Fruit fly (Drosophila melanogaster) whole organism, prepupa: ENCODE results near the gene Notum.
A peak's percentile ranks its signal among the peaks of the same experiment; 100 is the strongest.

ENCODE experiments used
- Blimp-1 ChIP-seq: fragments of 200-800 bp; sonication (Bioruptor generic); optimal IDR thresholded peaks from 3 replicates; lab custom pipeline; 2017; ENCODE audit warnings: missing biosample characterization, missing genetic modification characterization, mild to moderate bottlenecking, moderate library complexity, missing genetic modification reagents
- CG10631 ChIP-seq: fragments of 200-800 bp; sonication (Bioruptor generic); optimal IDR thresholded peaks from 2 replicates; lab custom pipeline; 2016; ENCODE audit warnings: missing biosample characterization, missing genetic modification characterization
- CG10669 ChIP-seq: fragments of 200-800 bp; sonication (Bioruptor generic); optimal IDR thresholded peaks from 3 replicates; lab custom pipeline; 2018; ENCODE audit warnings: missing biosample characterization, mild to moderate bottlenecking, missing genetic modification characterization, moderate library complexity
- CG11294 ChIP-seq: fragments of 200-800 bp; sonication (Bioruptor generic); IDR thresholded peaks from 2 replicates; pipeline ENCODE4 v1.3.6; 2022; ENCODE audit warnings: missing biosample characterization, missing genetic modification characterization
- CG15336 ChIP-seq: fragments of 200-800 bp; sonication (Bioruptor generic); IDR thresholded peaks from 2 replicates; pipeline ENCODE4 v1.3.6; 2022; ENCODE audit warnings: missing biosample characterization, missing genetic modification characterization
- CG31627 ChIP-seq: fragments of 200-800 bp; sonication (Bioruptor generic); optimal IDR thresholded peaks from 3 replicates; lab custom pipeline; 2016; ENCODE audit warnings: missing biosample characterization, missing genetic modification characterization
- CG32006 ChIP-seq: fragments of 200-800 bp; sonication (Bioruptor generic); optimal IDR thresholded peaks from 3 replicates; lab custom pipeline; 2017; ENCODE audit warnings: missing biosample characterization, mild to moderate bottlenecking, missing genetic modification characterization
- CG34406 ChIP-seq: fragments of 200-800 bp; sonication (Bioruptor generic); optimal IDR thresholded peaks from 3 replicates; lab custom pipeline; 2016; ENCODE audit warnings: missing biosample characterization, missing genetic modification characterization
- CG3919 ChIP-seq: fragments of 200-800 bp; sonication (Bioruptor generic); optimal IDR thresholded peaks from 3 replicates; lab custom pipeline; 2016; ENCODE audit warnings: missing biosample characterization, missing genetic modification characterization
- CG4318 ChIP-seq: fragments of 200-800 bp; sonication (Bioruptor generic); optimal IDR thresholded peaks from 3 replicates; lab custom pipeline; 2017; ENCODE audit warnings: missing biosample characterization, mild to moderate bottlenecking, missing genetic modification characterization
- CG6163 ChIP-seq: fragments of 200-800 bp; sonication (Bioruptor generic); IDR thresholded peaks from 3 replicates; pipeline ENCODE4 v1.3.6; 2022; ENCODE audit warnings: missing biosample characterization, missing genetic modification characterization
- CG6276 ChIP-seq: fragments of 200-800 bp; sonication (Bioruptor generic); optimal IDR thresholded peaks from 2 replicates; lab custom pipeline; 2017; ENCODE audit warnings: missing biosample characterization, mild to moderate bottlenecking, missing genetic modification characterization
- CG6792 ChIP-seq: fragments of 200-800 bp; sonication (Bioruptor generic); optimal IDR thresholded peaks from 3 replicates; lab custom pipeline; 2016; ENCODE audit warnings: missing biosample characterization, missing genetic modification characterization
- CG6808 ChIP-seq: fragments of 200-800 bp; sonication (Bioruptor generic); optimal IDR thresholded peaks from 3 replicates; lab custom pipeline; 2017; ENCODE audit warnings: missing biosample characterization, missing genetic modification characterization, mild to moderate bottlenecking, moderate library complexity, missing genetic modification reagents
- CG8319 ChIP-seq: fragments of 200-800 bp; sonication (Bioruptor generic); optimal IDR thresholded peaks from 3 replicates; lab custom pipeline; 2016; ENCODE audit warnings: missing biosample characterization, missing genetic modification characterization
- Eip75B ChIP-seq: fragments of 200-800 bp; sonication (Bioruptor generic); optimal IDR thresholded peaks from 3 replicates; lab custom pipeline; 2016; ENCODE audit warnings: missing biosample characterization, missing genetic modification characterization
- Eip78C ChIP-seq: fragments of 200-800 bp; sonication (Bioruptor generic); peaks from one replicate; lab custom pipeline; 2016; ENCODE audit warnings: missing biosample characterization, missing genetic modification characterization
- Ets21C ChIP-seq: fragments of 200-800 bp; sonication (Bioruptor generic); optimal IDR thresholded peaks from 3 replicates; lab custom pipeline; 2016; ENCODE audit warnings: missing biosample characterization, missing genetic modification characterization
- Hr39 ChIP-seq: fragments of 200-800 bp; sonication (Bioruptor generic); optimal IDR thresholded peaks from 2 replicates; lab custom pipeline; 2016; ENCODE audit warnings: missing biosample characterization, missing genetic modification characterization
- Hr4 ChIP-seq: fragments of 200-800 bp; sonication (Bioruptor generic); optimal IDR thresholded peaks from 3 replicates; lab custom pipeline; 2016; ENCODE audit warnings: missing biosample characterization, missing genetic modification characterization
- Met ChIP-seq: fragments of 200-800 bp; sonication (Bioruptor generic); optimal IDR thresholded peaks from 3 replicates; lab custom pipeline; 2016; ENCODE audit warnings: missing biosample characterization, missing genetic modification characterization
- OdsH ChIP-seq: fragments of 200-800 bp; sonication (Bioruptor generic); optimal IDR thresholded peaks from 3 replicates; lab custom pipeline; 2016; ENCODE audit warnings: missing biosample characterization, missing genetic modification characterization
- Smox ChIP-seq: fragments of 200-800 bp; sonication (Bioruptor generic); optimal IDR thresholded peaks from 3 replicates; lab custom pipeline; 2016; ENCODE audit warnings: missing biosample characterization, missing genetic modification characterization
- Sox102F ChIP-seq: fragments of 200-800 bp; sonication (Bioruptor generic); optimal IDR thresholded peaks from 2 replicates; lab custom pipeline; 2016; ENCODE audit warnings: missing biosample characterization, mild to moderate bottlenecking, missing genetic modification characterization
- Sox14 ChIP-seq: fragments of 200-800 bp; sonication (Bioruptor generic); optimal IDR thresholded peaks from 3 replicates; lab custom pipeline; 2016; ENCODE audit warnings: missing biosample characterization, missing genetic modification characterization
- achi ChIP-seq: fragments of 200-800 bp; sonication (Bioruptor generic); optimal IDR thresholded peaks from 3 replicates; lab custom pipeline; 2016; ENCODE audit warnings: missing biosample characterization, missing genetic modification characterization
- acj6 ChIP-seq: fragments of 200-800 bp; sonication (Bioruptor generic); optimal IDR thresholded peaks from 3 replicates; lab custom pipeline; 2016; ENCODE audit warnings: missing biosample characterization, missing genetic modification characterization
- cyc ChIP-seq: fragments of 200-800 bp; sonication (Bioruptor generic); optimal IDR thresholded peaks from 3 replicates; lab custom pipeline; 2016; ENCODE audit warnings: missing biosample characterization, missing genetic modification characterization
- dac ChIP-seq: fragments of 200-800 bp; sonication (Bioruptor generic); optimal IDR thresholded peaks from 2 replicates; lab custom pipeline; 2017; ENCODE audit warnings: missing biosample characterization, mild to moderate bottlenecking, missing genetic modification characterization
- eg ChIP-seq: fragments of 200-800 bp; sonication (Bioruptor generic); IDR thresholded peaks from 3 replicates; pipeline ENCODE4 v1.3.6; 2022; ENCODE audit warnings: missing biosample characterization, missing genetic modification characterization
- esn ChIP-seq: fragments of 200-800 bp; sonication (Bioruptor generic); optimal IDR thresholded peaks from 2 replicates; lab custom pipeline; 2016; ENCODE audit warnings: missing biosample characterization, mild to moderate bottlenecking, missing genetic modification characterization, moderate library complexity
- fd59A ChIP-seq: fragments of 200-800 bp; sonication (Bioruptor generic); optimal IDR thresholded peaks from 2 replicates; lab custom pipeline; 2017; ENCODE audit warnings: missing biosample characterization, mild to moderate bottlenecking, missing genetic modification characterization, missing genetic modification reagents
- fd85E ChIP-seq: fragments of 200-800 bp; sonication (Bioruptor generic); optimal IDR thresholded peaks from 3 replicates; lab custom pipeline; 2016; ENCODE audit warnings: missing biosample characterization, missing genetic modification characterization
- fkh ChIP-seq: fragments of 200-800 bp; sonication (Bioruptor generic); optimal IDR thresholded peaks from 3 replicates; lab custom pipeline; 2017; ENCODE audit warnings: missing biosample characterization, mild to moderate bottlenecking, missing genetic modification characterization, moderate library complexity
- lz ChIP-seq: fragments of 200-800 bp; sonication (Bioruptor generic); optimal IDR thresholded peaks from 3 replicates; lab custom pipeline; 2016; ENCODE audit warnings: missing biosample characterization, missing genetic modification characterization
- pdm3 ChIP-seq: fragments of 200-800 bp; sonication (Bioruptor generic); optimal IDR thresholded peaks from 3 replicates; lab custom pipeline; 2016; ENCODE audit warnings: missing biosample characterization, missing genetic modification characterization
- salr ChIP-seq, 2 experiments: fragments of 200-800 bp; sonication (Bioruptor generic); optimal IDR thresholded peaks; 3 replicates each; lab custom pipeline; 2016 to 2018; ENCODE audit warnings: missing biosample characterization in 2 of 2, missing genetic modification characterization in 2 of 2, mild to moderate bottlenecking in 1 of 2
- svp ChIP-seq: fragments of 200-800 bp; sonication (Bioruptor generic); peaks from one replicate; lab custom pipeline; 2016; ENCODE audit warnings: missing biosample characterization, missing genetic modification characterization
- topi ChIP-seq: fragments of 200-800 bp; sonication (Bioruptor generic); optimal IDR thresholded peaks from 3 replicates; lab custom pipeline; 2016; ENCODE audit warnings: missing biosample characterization, missing genetic modification characterization

The Notum gene

DNA sequence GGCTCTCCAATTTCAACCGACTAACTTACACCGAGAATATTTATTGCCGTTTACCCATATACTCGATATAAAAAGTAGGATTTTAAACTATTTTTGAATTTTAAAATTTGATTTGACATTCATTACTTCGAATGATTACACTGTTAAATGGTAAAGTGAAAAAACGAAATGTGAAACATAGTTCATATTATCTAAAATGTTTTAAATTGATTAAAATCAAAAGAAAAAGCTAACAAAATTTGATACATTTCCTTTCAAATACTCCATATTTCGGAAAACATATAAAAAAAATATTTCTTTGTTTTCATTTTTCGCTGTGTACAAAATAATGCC, 5.1 kb upstream of the Notum start:
- TF ChIP-seq topi (GFP tag; lab: Kevin White, UChicago) (peak; percentile 41), svp (GFP tag; lab: Kevin White, UChicago) (peak; percentile 70), CG3919 (peak; percentile 5), fkh (GFP tag; lab: Kevin White, UChicago) (no peak), Hr4 (GFP tag; lab: Kevin White, UChicago) (no peak), CG15336 (0 out of 2 replicates have a peak, but pooled peaks have one; percentile 14), salr (GFP tag; optimal IDR thresholded peaks at IDR 0.05; lab: Kevin White, UChicago) (no peak), Met (GFP tag; lab: Kevin White, UChicago) (peak; percentile 6), CG32006 (GFP tag; lab: Kevin White, UChicago) (peak; percentile 14), Eip78C (GFP tag; lab: Kevin White, UChicago) (peak; percentile 49), esn (GFP tag; lab: Kevin White, UChicago) (peak; percentile 36)

DNA sequence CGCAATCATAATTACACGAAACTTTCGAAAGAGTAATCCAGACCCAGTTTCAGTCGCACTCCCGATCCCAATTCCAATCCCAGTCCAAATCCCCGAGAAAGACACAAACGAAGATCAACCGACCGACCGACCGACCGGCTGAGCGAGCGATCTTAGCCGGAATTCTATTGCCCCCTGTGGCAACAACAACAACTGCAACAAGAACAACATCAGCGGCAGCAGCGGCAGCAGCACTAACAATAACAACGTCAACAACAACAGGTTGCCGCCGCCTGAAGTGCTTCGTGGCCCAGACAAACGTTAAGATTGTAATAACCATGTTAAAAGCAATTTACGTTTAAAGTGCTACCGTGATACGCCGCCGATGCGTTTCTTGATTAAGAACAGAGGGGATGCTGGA, 4.6 kb upstream of the Notum start:
- TF ChIP-seq CG6163 (no peak), lz (GFP tag; lab: Kevin White, UChicago) (no peak), dac (GFP tag; lab: Kevin White, UChicago) (no peak), CG4318 (GFP tag; lab: Kevin White, UChicago) (no peak), CG11294 (GFP tag; lab: Robert Waterston, UW) (no peak), topi (GFP tag; lab: Kevin White, UChicago) (no peak), Hr39 (GFP tag; lab: Kevin White, UChicago) (no peak), Blimp-1 (GFP tag; lab: Kevin White, UChicago) (no peak), CG10631 (GFP tag; lab: Kevin White, UChicago) (no peak), Eip78C (GFP tag; lab: Kevin White, UChicago) (no peak)

DNA sequence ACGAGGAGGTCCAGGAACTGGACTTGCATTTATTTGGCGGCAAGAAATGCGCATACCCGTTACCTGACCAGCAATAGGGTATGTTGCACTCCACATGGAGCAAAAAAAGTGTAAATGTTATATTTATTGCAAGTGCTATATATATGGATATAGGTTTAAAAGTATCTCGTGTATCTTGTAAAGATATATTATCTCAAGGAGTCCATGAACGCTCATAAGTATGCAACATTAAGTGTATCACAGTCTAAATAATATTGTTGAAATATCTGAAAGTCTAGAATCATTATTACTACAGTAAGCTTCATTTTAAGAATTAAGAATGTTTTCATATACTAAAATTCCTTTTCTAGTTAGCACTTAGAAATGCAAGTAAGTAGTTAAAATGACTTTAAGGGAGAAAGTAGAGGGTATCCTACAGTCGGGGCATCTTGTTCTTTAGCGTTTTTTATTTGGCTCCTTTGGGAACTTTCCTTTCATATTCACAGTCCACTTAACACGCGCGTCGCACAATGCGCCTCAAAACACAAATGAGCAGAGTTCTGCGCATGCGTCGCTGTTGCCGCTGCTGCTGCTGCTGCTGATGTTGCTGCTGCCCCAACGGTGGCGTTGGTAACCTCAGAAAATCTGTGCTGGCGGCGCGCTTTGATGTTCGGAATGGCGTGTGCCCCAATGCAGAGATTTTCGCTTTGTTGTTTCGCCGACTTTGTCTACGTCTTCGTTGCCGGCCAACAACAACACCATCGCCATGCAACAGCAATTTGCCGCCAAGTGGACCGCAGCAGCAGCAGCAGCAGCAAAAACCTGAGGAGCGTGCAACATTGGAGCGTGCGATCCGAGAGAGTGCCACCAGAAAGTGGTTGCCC, 3.9 kb upstream of the Notum start:
- TF ChIP-seq CG3919 (peak; percentile 55), achi (GFP tag; lab: Kevin White, UChicago) (peak; percentile 9), CG34406 (GFP tag; lab: Kevin White, UChicago) (peak; percentile 22), topi (GFP tag; lab: Kevin White, UChicago) (peak; percentile 67), eg (GFP tag; lab: Robert Waterston, UW) (0 out of 3 replicates have a peak, but pooled peaks have one; percentile 27), lz (GFP tag; lab: Kevin White, UChicago) (peak; percentile 23), Eip78C (GFP tag; lab: Kevin White, UChicago) (peak; percentile 84), CG31627 (GFP tag; lab: Kevin White, UChicago) (peak; percentile 41), esn (GFP tag; lab: Kevin White, UChicago) (peak; percentile 61), dac (GFP tag; lab: Kevin White, UChicago) (no peak), CG4318 (GFP tag; lab: Kevin White, UChicago) (peak; percentile 21), salr (GFP tag; optimal IDR thresholded peaks at IDR 0.05; lab: Kevin White, UChicago) (peak in 1 of 2 experiments; percentile 44), OdsH (peak; percentile 39), CG6163 (no peak), Smox (GFP tag; lab: Kevin White, UChicago) (peak; percentile 55), Sox14 (GFP tag; lab: Kevin White, UChicago) (peak; percentile 51), fd59A (no peak), CG10669 (GFP tag; lab: Kevin White, UChicago) (no peak), fd85E (GFP tag; lab: Kevin White, UChicago) (no peak), pdm3 (GFP tag; lab: Kevin White, UChicago) (peak; percentile 22), CG6276 (GFP tag; lab: Kevin White, UChicago) (peak; percentile 13), CG10631 (GFP tag; lab: Kevin White, UChicago) (peak; percentile 4), CG15336 (no peak), Ets21C (GFP tag; lab: Kevin White, UChicago) (peak; percentile 29), CG6792 (peak; percentile 9), CG8319 (GFP tag; lab: Kevin White, UChicago) (peak; percentile 82), Met (GFP tag; lab: Kevin White, UChicago) (peak; percentile 61), CG6808 (peak; percentile 12), cyc (GFP tag; lab: Kevin White, UChicago) (peak; percentile 51), Sox102F (GFP tag; lab: Kevin White, UChicago) (peak; percentile 38), acj6 (GFP tag; lab: Kevin White, UChicago) (peak; percentile 35), svp (GFP tag; lab: Kevin White, UChicago) (peak; percentile 89), Eip75B (GFP tag; lab: Kevin White, UChicago) (no peak), CG32006 (GFP tag; lab: Kevin White, UChicago) (peak; percentile 55), Hr39 (GFP tag; lab: Kevin White, UChicago) (peak; percentile 62)
